Worm (Caenorhabditis elegans): Measurements from ENCODE around the gene F53F4.1.

ce11 chrV:13565197-13565596, 19.4 kb upstream of the F53F4.1 start:
- no peak for TF ChIP-seq nhr-6 (tag; optimal IDR thresholded peaks at IDR 0.05)
- peak in 1 of 2 experiments; percentile 65 for TF ChIP-seq mdl-1 (tag; optimal IDR thresholded peaks at IDR 0.05)

Data from whole organism, L2 larva.